Worm (Caenorhabditis elegans): Measurements from ENCODE around the gene kin-9.

Gene kin-9

DNA sequence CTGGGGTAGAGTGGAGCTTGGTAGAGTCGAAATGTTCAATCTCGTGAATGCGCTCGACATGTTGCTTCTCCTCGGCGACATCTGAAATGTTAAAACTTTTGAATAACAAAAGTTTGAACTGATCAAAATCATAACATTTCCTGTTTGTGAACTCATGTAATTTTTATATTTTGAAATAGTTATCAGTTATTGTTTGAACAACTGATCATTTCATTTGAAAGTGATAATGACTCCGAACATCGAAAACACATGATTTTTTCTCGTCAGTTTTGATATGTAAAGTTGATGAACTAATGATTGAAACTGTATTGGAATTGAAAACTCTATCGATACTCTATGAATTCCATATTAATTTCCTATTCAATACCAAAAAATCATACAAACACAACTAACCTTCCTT lies 9.3 kb upstream of the kin-9 start:
- no peak for TF ChIP-seq ces-1 (GFP tag; optimal IDR thresholded peaks at IDR 0.05)
- no peak for TF ChIP-seq tbx-8 (GFP tag; optimal IDR thresholded peaks at IDR 0.05)
- no peak for TF ChIP-seq sem-2 (GFP tag; optimal IDR thresholded peaks at IDR 0.05)
- no peak for TF ChIP-seq ztf-11 (tag; optimal IDR thresholded peaks at IDR 0.05)
- TF ChIP-seq mab-5 (tag; optimal IDR thresholded peaks at IDR 0.05) = no peak
- no peak for TF ChIP-seq lin-13 (tag; optimal IDR thresholded peaks at IDR 0.05)
- TF ChIP-seq nhr-2 (tag; optimal IDR thresholded peaks at IDR 0.05) = no peak
- TF ChIP-seq mep-1 (tag; optimal IDR thresholded peaks at IDR 0.05) = no peak
- no peak for TF ChIP-seq M03D4.4 (tag; optimal IDR thresholded peaks at IDR 0.05)
- no peak for TF ChIP-seq bed-3 (GFP tag; optimal IDR thresholded peaks at IDR 0.05)
- TF ChIP-seq ham-2 (GFP tag; optimal IDR thresholded peaks at IDR 0.05) = no peak
- TF ChIP-seq drap-1 (GFP tag; optimal IDR thresholded peaks at IDR 0.05) = no peak
- TF ChIP-seq blmp-1 (tag; optimal IDR thresholded peaks at IDR 0.05) = no peak

DNA sequence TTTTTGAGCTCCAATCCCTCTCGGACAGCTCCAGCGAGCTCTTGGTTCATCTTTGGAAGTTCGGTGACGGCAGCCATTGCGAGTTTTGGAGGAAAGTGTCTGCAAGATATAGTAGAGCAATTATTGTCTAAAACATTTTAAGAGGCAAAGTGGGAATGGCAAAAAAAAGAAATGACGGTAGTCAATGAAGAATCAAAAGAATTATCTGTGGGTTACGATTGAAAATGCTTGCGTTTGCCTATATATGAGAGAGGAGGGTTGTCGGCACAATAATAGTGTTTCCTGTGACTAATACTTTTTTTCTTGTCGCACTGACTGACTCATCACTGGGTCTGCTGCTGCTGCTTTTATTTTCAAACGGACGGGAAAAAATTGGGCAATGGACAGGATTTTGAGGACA lies 8.8 kb upstream of the kin-9 start, which contains the start of gene tth-1:
tth-1 (minus strand) TSS at position 101 of the 400 bp plus-strand sequence.
- TF ChIP-seq tbx-8 (GFP tag; optimal IDR thresholded peaks at IDR 0.05) (no peak), lsy-2 (tag; optimal IDR thresholded peaks at IDR 0.05) (no peak), drap-1 (GFP tag; optimal IDR thresholded peaks at IDR 0.05) (no peak), flh-1 (GFP tag; optimal IDR thresholded peaks at IDR 0.05) (no peak), lin-13 (tag; optimal IDR thresholded peaks at IDR 0.05) (no peak), hlh-1 (tag; optimal IDR thresholded peaks at IDR 0.05) (no peak), zip-8 (tag; optimal IDR thresholded peaks at IDR 0.05) (no peak), nhr-76 (tag; optimal IDR thresholded peaks at IDR 0.05) (no peak), snpc-4 (tag; optimal IDR thresholded peaks at IDR 0.05) (no peak)

DNA sequence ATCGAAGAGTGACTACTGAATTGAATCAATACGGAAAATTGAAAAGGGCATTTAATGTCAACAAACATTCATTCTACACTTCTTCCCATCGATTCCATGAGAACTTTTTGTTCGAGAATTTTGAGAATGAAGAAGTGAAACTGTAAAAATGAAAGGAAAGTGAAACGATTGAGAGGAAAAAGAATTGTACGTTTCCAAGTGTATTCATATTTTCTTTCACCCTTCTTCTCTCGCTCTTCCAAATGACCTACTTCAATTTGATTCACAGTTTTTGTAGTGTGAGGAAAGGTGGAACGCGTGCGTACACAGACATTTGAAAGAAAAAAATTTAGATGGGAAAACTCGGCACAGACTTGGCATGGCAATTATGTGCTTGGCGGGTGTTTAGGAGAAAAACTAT lies 8.2 kb upstream of the kin-9 start:
- no peak for TF ChIP-seq ceh-83 (GFP tag; optimal IDR thresholded peaks at IDR 0.05)
- no peak for TF ChIP-seq ceh-43 (GFP tag; optimal IDR thresholded peaks at IDR 0.05)

DNA sequence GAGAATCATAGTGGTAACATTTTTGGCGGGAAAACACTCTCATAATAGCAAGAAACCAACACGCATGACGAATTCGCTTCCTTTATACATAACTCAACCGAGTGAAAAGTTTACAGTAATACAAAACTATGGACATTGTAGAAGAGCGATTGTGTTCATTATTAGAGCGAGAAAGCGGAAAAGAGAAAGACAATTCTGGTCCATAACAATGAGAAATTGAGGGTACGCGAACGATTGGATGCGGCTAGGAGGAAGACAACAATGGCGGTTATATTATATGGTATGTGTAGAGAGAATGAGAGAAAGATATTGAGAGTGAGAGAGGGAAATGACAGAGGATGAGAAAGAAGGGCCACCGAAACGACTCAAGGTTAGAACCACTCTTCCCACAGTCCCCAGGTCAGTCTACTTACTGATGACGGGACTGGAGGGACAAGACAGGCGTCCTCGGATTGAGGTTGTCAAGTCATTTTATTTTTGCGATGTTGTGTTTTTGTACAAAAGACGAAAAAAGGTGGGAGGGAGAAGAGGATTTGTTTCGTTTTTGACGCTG lies 6.2 kb upstream of the kin-9 start:
- TF ChIP-seq mls-2 (tag; optimal IDR thresholded peaks at IDR 0.05) (peak; percentile 16), mab-5 (tag; optimal IDR thresholded peaks at IDR 0.05) (no peak), ham-2 (GFP tag; optimal IDR thresholded peaks at IDR 0.05) (peak; percentile 72), bed-3 (GFP tag; optimal IDR thresholded peaks at IDR 0.05) (no peak), elt-3 (tag; optimal IDR thresholded peaks at IDR 0.05) (peak; percentile 26)

DNA sequence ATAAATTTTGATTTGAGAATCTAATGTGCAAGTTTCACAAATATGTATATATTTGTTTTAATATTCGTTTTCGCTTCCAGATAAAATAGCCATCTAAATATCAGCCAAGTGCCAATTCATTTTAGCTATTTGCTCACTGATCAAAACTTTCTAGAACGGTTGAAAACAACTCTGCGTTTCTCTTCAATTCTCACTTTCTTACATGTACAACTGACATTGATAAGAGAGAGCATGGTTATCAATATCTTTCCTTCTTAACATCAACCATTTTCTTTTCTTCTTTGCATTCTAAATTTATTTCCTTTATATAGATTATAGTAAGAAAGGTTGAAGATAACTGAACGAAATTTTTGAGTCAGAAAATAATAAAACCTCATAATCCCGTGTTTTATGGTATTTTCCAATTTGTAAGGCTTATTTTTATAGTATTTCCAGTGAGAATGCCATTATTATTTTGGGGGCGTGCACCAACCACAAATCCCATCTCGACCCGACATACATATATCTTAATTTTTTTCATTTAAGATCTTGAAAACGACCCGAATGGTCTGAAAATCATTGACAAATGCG lies 4.1 kb upstream of the kin-9 start, which contains the start of gene F08F1.3:
F08F1.3 (plus strand) TSS at position 520 of the 570 bp plus-strand sequence.
- TF ChIP-seq mep-1 (tag; optimal IDR thresholded peaks at IDR 0.05) = no peak
- no peak for TF ChIP-seq blmp-1 (tag; optimal IDR thresholded peaks at IDR 0.05)
- no peak for TF ChIP-seq nhr-2 (tag; optimal IDR thresholded peaks at IDR 0.05)
- TF ChIP-seq zip-8 (tag; optimal IDR thresholded peaks at IDR 0.05) = no peak
- TF ChIP-seq bed-3 (GFP tag; optimal IDR thresholded peaks at IDR 0.05) = no peak
- no peak for TF ChIP-seq hlh-1 (tag; optimal IDR thresholded peaks at IDR 0.05)
- TF ChIP-seq elt-3 (tag; optimal IDR thresholded peaks at IDR 0.05) = no peak
- TF ChIP-seq snpc-4 (tag; optimal IDR thresholded peaks at IDR 0.05) = no peak
- no peak for TF ChIP-seq ztf-11 (tag; optimal IDR thresholded peaks at IDR 0.05)
- no peak for TF ChIP-seq unc-120 (tag; optimal IDR thresholded peaks at IDR 0.05; ENCODE audit: poor library complexity, severe bottlenecking)
- TF ChIP-seq ceh-39 (tag; optimal IDR thresholded peaks at IDR 0.05) = no peak
- no peak for TF ChIP-seq lin-13 (tag; optimal IDR thresholded peaks at IDR 0.05)
- TF ChIP-seq cnd-1 (tag; optimal IDR thresholded peaks at IDR 0.05) = no peak
- TF ChIP-seq sptf-1 (tag; optimal IDR thresholded peaks at IDR 0.05) = no peak
- TF ChIP-seq mls-2 (tag; optimal IDR thresholded peaks at IDR 0.05) = no peak
- no peak for TF ChIP-seq nhr-12 (tag; optimal IDR thresholded peaks at IDR 0.05)

DNA sequence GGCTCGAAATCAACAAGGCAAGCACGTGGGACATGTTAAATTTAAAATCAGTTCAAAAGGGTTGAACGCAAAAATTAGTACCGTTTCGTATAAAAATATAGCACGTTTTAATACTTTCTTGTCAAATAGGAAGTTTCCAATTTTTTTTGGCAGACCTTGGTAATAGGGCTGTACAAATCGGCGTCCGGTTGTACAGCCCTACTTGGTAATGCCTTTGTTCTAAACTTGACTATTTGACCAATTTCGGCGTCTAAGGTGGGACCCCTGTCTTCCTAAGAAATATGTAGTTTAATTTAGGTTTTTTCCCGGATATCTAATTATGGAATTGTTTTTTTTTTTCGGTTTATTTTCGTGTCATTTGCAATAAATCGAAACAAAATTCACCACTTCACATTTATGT lies 3.0 kb upstream of the kin-9 start:
- TF ChIP-seq sem-2 (GFP tag; optimal IDR thresholded peaks at IDR 0.05) (no peak), M03D4.4 (tag; optimal IDR thresholded peaks at IDR 0.05) (no peak), drap-1 (GFP tag; optimal IDR thresholded peaks at IDR 0.05) (no peak), unc-62 (GFP tag; optimal IDR thresholded peaks at IDR 0.05) (no peak), zip-8 (tag; optimal IDR thresholded peaks at IDR 0.05) (no peak), sptf-1 (tag; optimal IDR thresholded peaks at IDR 0.05) (no peak), nhr-2 (tag; optimal IDR thresholded peaks at IDR 0.05) (no peak), elt-1 (tag; optimal IDR thresholded peaks at IDR 0.05; ENCODE audit: borderline replicate concordance, insufficient read depth) (no peak), unc-120 (tag; optimal IDR thresholded peaks at IDR 0.05; ENCODE audit: poor library complexity, severe bottlenecking) (no peak), mab-5 (tag; optimal IDR thresholded peaks at IDR 0.05) (no peak), ceh-39 (tag; optimal IDR thresholded peaks at IDR 0.05) (no peak), tbx-8 (GFP tag; optimal IDR thresholded peaks at IDR 0.05) (no peak), ces-1 (GFP tag; optimal IDR thresholded peaks at IDR 0.05) (no peak)
